Worm (Caenorhabditis elegans): Measurements from ENCODE around the gene ccd-5.

The ccd-5 gene

ce11 chrX:2553433-2553860, 19.0 kb downstream of the ccd-5 start (continued):
- TF ChIP-seq elt-1 (tag; optimal IDR thresholded peaks at IDR 0.05), result peak; percentile 39
- no peak for TF ChIP-seq ceh-9 (tag; optimal IDR thresholded peaks at IDR 0.05)
- TF ChIP-seq ceh-28 (tag; optimal IDR thresholded peaks at IDR 0.05), result peak; percentile 39

ce11 chrX:2552210-2552674, 20.2 kb downstream of the ccd-5 start, which contains the start of gene aat-3:
Gene aat-3 (plus strand): TSS chrX:2552260.
- TF ChIP-seq unc-62 (GFP tag; optimal IDR thresholded peaks at IDR 0.05), result no peak
- no peak for TF ChIP-seq mdl-1 (tag; optimal IDR thresholded peaks at IDR 0.05)
- TF ChIP-seq fos-1 (tag; optimal IDR thresholded peaks at IDR 0.05), result no peak
- TF ChIP-seq pqm-1 (tag; optimal IDR thresholded peaks at IDR 0.05), result no peak
- no peak for TF ChIP-seq ceh-28 (tag; optimal IDR thresholded peaks at IDR 0.05)
- peak; percentile 33 for TF ChIP-seq snpc-4 (tag; optimal IDR thresholded peaks at IDR 0.05)
- no peak for TF ChIP-seq ztf-11 (tag; optimal IDR thresholded peaks at IDR 0.05)
- TF ChIP-seq nhr-23 (tag; optimal IDR thresholded peaks at IDR 0.05), result no peak
- no peak for TF ChIP-seq zag-1 (tag; optimal IDR thresholded peaks at IDR 0.05)
- no peak for TF ChIP-seq fkh-10 (GFP tag; optimal IDR thresholded peaks at IDR 0.05)
- no peak for TF ChIP-seq ZK546.5 (tag; optimal IDR thresholded peaks at IDR 0.05)
- TF ChIP-seq fkh-2 (tag; optimal IDR thresholded peaks at IDR 0.05), result no peak
- no peak for TF ChIP-seq ceh-16 (tag; optimal IDR thresholded peaks at IDR 0.05)
- no peak for TF ChIP-seq nhr-67 (tag; optimal IDR thresholded peaks at IDR 0.05)
- no peak for TF ChIP-seq ama-1 (optimal IDR thresholded peaks at IDR 0.05)
- TF ChIP-seq skn-1 (tag; optimal IDR thresholded peaks at IDR 0.05), result no peak
- no peak for TF ChIP-seq egl-27 (tag; optimal IDR thresholded peaks at IDR 0.05)
- no peak for TF ChIP-seq ceh-82 (tag; optimal IDR thresholded peaks at IDR 0.05)
- no peak for TF ChIP-seq aly-2 (tag; optimal IDR thresholded peaks at IDR 0.05)
- TF ChIP-seq hmg-11 (tag; optimal IDR thresholded peaks at IDR 0.05), result peak; percentile 7
- no peak for TF ChIP-seq eor-1 (tag; optimal IDR thresholded peaks at IDR 0.05)
- no peak for TF ChIP-seq ztf-4 (tag; optimal IDR thresholded peaks at IDR 0.05)
- TF ChIP-seq nhr-25 (tag; optimal IDR thresholded peaks at IDR 0.05), result peak; percentile 58
- no peak for TF ChIP-seq nhr-11 (tag; optimal IDR thresholded peaks at IDR 0.05)
- TF ChIP-seq elt-1 (tag; optimal IDR thresholded peaks at IDR 0.05), result no peak
- peak; percentile 10 for TF ChIP-seq nfya-1 (tag; optimal IDR thresholded peaks at IDR 0.05; ENCODE audit: insufficient read depth)
- TF ChIP-seq lsy-12 (tag; optimal IDR thresholded peaks at IDR 0.05), result no peak
- no peak for TF ChIP-seq nhr-43 (tag; optimal IDR thresholded peaks at IDR 0.05; ENCODE audit: poor library complexity, severe bottlenecking)
- TF ChIP-seq nhr-28 (tag; optimal IDR thresholded peaks at IDR 0.05), result no peak
- no peak for TF ChIP-seq daf-12 (tag; optimal IDR thresholded peaks at IDR 0.05)
- no peak for TF ChIP-seq elt-3 (tag; optimal IDR thresholded peaks at IDR 0.05)
- TF ChIP-seq ceh-9 (tag; optimal IDR thresholded peaks at IDR 0.05), result no peak
- no peak for TF ChIP-seq nhr-12 (tag; optimal IDR thresholded peaks at IDR 0.05)
- no peak for TF ChIP-seq R02D3.7 (tag; optimal IDR thresholded peaks at IDR 0.05)
- no peak for TF ChIP-seq egl-5 (tag; optimal IDR thresholded peaks at IDR 0.05)
- no peak for TF ChIP-seq sea-2 (GFP tag; optimal IDR thresholded peaks at IDR 0.05)
- TF ChIP-seq elt-2 (tag; optimal IDR thresholded peaks at IDR 0.05), result no peak
- peak; percentile 24 for TF ChIP-seq pha-4 (tag; optimal IDR thresholded peaks at IDR 0.05)
- TF ChIP-seq nhr-77 (tag; optimal IDR thresholded peaks at IDR 0.05), result no peak
- no peak for TF ChIP-seq jun-1 (tag; optimal IDR thresholded peaks at IDR 0.05)
- peak; percentile 51 for TF ChIP-seq lin-39 (tag; optimal IDR thresholded peaks at IDR 0.05)
- no peak for TF ChIP-seq nhr-237 (tag; optimal IDR thresholded peaks at IDR 0.05)
- no peak for TF ChIP-seq nhr-76 (tag; optimal IDR thresholded peaks at IDR 0.05)
- TF ChIP-seq mml-1 (tag; optimal IDR thresholded peaks at IDR 0.05), result no peak
- no peak for TF ChIP-seq tbx-2 (tag; optimal IDR thresholded peaks at IDR 0.05)

Data from whole organism, L3 larva.